Fruit fly (Drosophila melanogaster) S2 (cell line): ENCODE data around the gene tra.
A peak's percentile ranks its signal among the peaks of the same experiment; 100 is the strongest.

ENCODE experiments used
- CG8478 ChIP-seq: fragments of >200 bp; optimal IDR thresholded peaks from 2 replicates; lab custom pipeline; 2018
- CTCF ChIP-seq, 2 experiments: fragments of >200 bp; optimal IDR thresholded peaks; 2 replicates each; lab custom pipeline; 2018

The tra gene

dm6 chr3L:16566700-16567221 lies 24.1 kb downstream of the tra start, which contains the start of gene UQCR-6.4L:
Gene UQCR-6.4L (plus strand): TSS chr3L:16566750.
- TF ChIP-seq CG8478 (lab: Kevin White, UChicago) (no peak), CTCF (optimal IDR thresholded peaks at IDR 0.05; lab: Kevin White, UChicago) (no peak)

dm6 chr3L:16566093-16566492 lies 24.8 kb downstream of the tra start:
- TF ChIP-seq CTCF (optimal IDR thresholded peaks at IDR 0.05; lab: Kevin White, UChicago) (no peak), CG8478 (lab: Kevin White, UChicago) (no peak)

- peak; percentile 86 to 92 for TF ChIP-seq CTCF (optimal IDR thresholded peaks at IDR 0.05; lab: Kevin White, UChicago)
- TF ChIP-seq CG8478 (lab: Kevin White, UChicago), result no peak
Measured at dm6 chr3L:16563361-16563760, 27.5 kb downstream of the tra start.

dm6 chr3L:16556523-16556922 lies 34.3 kb downstream of the tra start, which contains the start of gene CG4229:
Gene CG4229 (plus strand): TSS chr3L:16556823.
- TF ChIP-seq CTCF (optimal IDR thresholded peaks at IDR 0.05; lab: Kevin White, UChicago) (no peak), CG8478 (lab: Kevin White, UChicago) (no peak)

- TF ChIP-seq CG8478 (lab: Kevin White, UChicago) (no peak), CTCF (optimal IDR thresholded peaks at IDR 0.05; lab: Kevin White, UChicago) (no peak)
Measured at dm6 chr3L:16546159-16546558, 44.7 kb downstream of the tra start.

- TF ChIP-seq CG8478 (lab: Kevin White, UChicago) (no peak), CTCF (optimal IDR thresholded peaks at IDR 0.05; lab: Kevin White, UChicago) (no peak)
Measured at dm6 chr3L:16545511-16545910, 45.3 kb downstream of the tra start, which contains the start of gene CG13033. Gene CG13033 (minus strand): TSS chr3L:16545628.

dm6 chr3L:16544220-16544619 lies 46.6 kb downstream of the tra start:
- no peak for TF ChIP-seq CTCF (optimal IDR thresholded peaks at IDR 0.05; lab: Kevin White, UChicago)
- TF ChIP-seq CG8478 (lab: Kevin White, UChicago), result no peak

- TF ChIP-seq CG8478 (lab: Kevin White, UChicago) (no peak), CTCF (optimal IDR thresholded peaks at IDR 0.05; lab: Kevin White, UChicago) (no peak)
Measured at dm6 chr3L:16542998-16543624, 47.7 kb downstream of the tra start, which contains the start of gene CG43373. Gene CG43373 (minus strand): TSS chr3L:16543370.
